ENCODE assay signal across 1 fruit fly cellular context in genomic region chrX:17636001-17636400, dm6.
A peak's percentile ranks its signal among the peaks of the same experiment; 100 is the strongest.
TF ChIP-seq lines count a peak whose summit lies in the region.

TSS of gene CG8289 (minus strand) at chrX:17636044.
TSS of gene CG5800 (plus strand) at chrX:17636281.

TF ChIP-seq in whole organism, embryonic, 481 proteins besides CTCF, POLR2A, EP300 and RAD21 (continued from another document and continues in another):
- TF ChIP-seq pzg (GFP tag; optimal IDR thresholded peaks at IDR 0.05; lab: Kevin White, UChicago), result peak; percentile 49
- no peak for TF ChIP-seq fd3F (GFP tag; optimal IDR thresholded peaks at IDR 0.05; lab: Kevin White, UChicago)
- TF ChIP-seq ttk (GFP tag; IDR thresholded peaks at IDR 0.05; lab: Robert Waterston, UW), result no peak
- TF ChIP-seq CG4854 (GFP tag; optimal IDR thresholded peaks at IDR 0.05; lab: Kevin White, UChicago), result no peak
- TF ChIP-seq fd64A (GFP tag; optimal IDR thresholded peaks at IDR 0.05; lab: Kevin White, UChicago), result no peak
- no peak for TF ChIP-seq CG7556 (GFP tag; optimal IDR thresholded peaks at IDR 0.05; lab: Kevin White, UChicago)
- TF ChIP-seq CG17361 (GFP tag; IDR thresholded peaks at IDR 0.05; lab: Robert Waterston, UW), result no peak
- TF ChIP-seq CG10147 (GFP tag; optimal IDR thresholded peaks at IDR 0.05; lab: Kevin White, UChicago), result peak; percentile 29
- TF ChIP-seq gem (tag; optimal IDR thresholded peaks at IDR 0.05; lab: Kevin White, UChicago), result no peak
- TF ChIP-seq CG43689 (GFP tag; IDR thresholded peaks at IDR 0.05; lab: Robert Waterston, UW), result no peak
- peak in 1 of 2 experiments; percentile 2 for TF ChIP-seq dpn (GFP tag; optimal IDR thresholded peaks at IDR 0.05; lab: Kevin White, UChicago)
- peak; percentile 32 for TF ChIP-seq Fer1 (GFP tag; optimal IDR thresholded peaks at IDR 0.05; lab: Kevin White, UChicago)
- no peak for TF ChIP-seq disco-r (GFP tag; optimal IDR thresholded peaks at IDR 0.05; lab: Kevin White, UChicago)
- TF ChIP-seq vnd (GFP tag; IDR thresholded peaks at IDR 0.05; lab: Robert Waterston, UW; ENCODE audit: partially characterized antibody), result peak; percentile 54
- TF ChIP-seq ERR (GFP tag; optimal IDR thresholded peaks at IDR 0.05; lab: Kevin White, UChicago), result no peak
- no peak for TF ChIP-seq Drgx (GFP tag; IDR thresholded peaks at IDR 0.05; lab: Robert Waterston, UW)
- TF ChIP-seq CG13424 (tag; optimal IDR thresholded peaks at IDR 0.05; lab: Kevin White, UChicago), result peak; percentile 26
- peak; percentile 69 for TF ChIP-seq CG34224 (GFP tag; IDR thresholded peaks at IDR 0.05; lab: Robert Waterston, UW; ENCODE audit: partially characterized antibody)
- no peak for TF ChIP-seq dati (GFP tag; IDR thresholded peaks at IDR 0.05; lab: Robert Waterston, UW)
- no peak for TF ChIP-seq Myb (GFP tag; optimal IDR thresholded peaks at IDR 0.05; lab: Kevin White, UChicago)
- no peak for TF ChIP-seq lab (GFP tag; optimal IDR thresholded peaks at IDR 0.05; lab: Kevin White, UChicago)
- TF ChIP-seq CG4617 (GFP tag; optimal IDR thresholded peaks at IDR 0.05; lab: Kevin White, UChicago; ENCODE audit: borderline replicate concordance), result peak; percentile 2
- TF ChIP-seq Hr3 (GFP tag; optimal IDR thresholded peaks at IDR 0.05; lab: Kevin White, UChicago), result no peak
- TF ChIP-seq bab2 (GFP tag; optimal IDR thresholded peaks at IDR 0.05; lab: Kevin White, UChicago), result no peak
- no peak for TF ChIP-seq HHEX (GFP tag; optimal IDR thresholded peaks at IDR 0.05; lab: Kevin White, UChicago)
- no peak for TF ChIP-seq fd96Cb (tag; optimal IDR thresholded peaks at IDR 0.05; lab: Kevin White, UChicago)
- TF ChIP-seq caup (GFP tag; optimal IDR thresholded peaks at IDR 0.05; lab: Kevin White, UChicago; ENCODE audit: severe bottlenecking), result no peak
- TF ChIP-seq toy (GFP tag; IDR thresholded peaks at IDR 0.05; lab: Robert Waterston, UW), result no peak
- no peak for TF ChIP-seq zfh2 (GFP tag; optimal IDR thresholded peaks at IDR 0.05; lab: Kevin White, UChicago)
- TF ChIP-seq Ptx1 (GFP tag; IDR thresholded peaks at IDR 0.05; lab: Robert Waterston, UW), result 0 out of 2 replicates have a peak, but pooled peaks have one; percentile 15
- no peak for TF ChIP-seq NK7.1 (GFP tag; optimal IDR thresholded peaks at IDR 0.05; lab: Kevin White, UChicago)
- no peak for TF ChIP-seq p53 (GFP tag; optimal IDR thresholded peaks at IDR 0.05; lab: Kevin White, UChicago)
- TF ChIP-seq dimm (GFP tag; IDR thresholded peaks at IDR 0.05; lab: Robert Waterston, UW), result no peak
- no peak for TF ChIP-seq eve (GFP tag; optimal IDR thresholded peaks at IDR 0.05; lab: Kevin White, UChicago)
- TF ChIP-seq pan (optimal IDR thresholded peaks at IDR 0.05; lab: Kevin White, UChicago), result no peak
- TF ChIP-seq pan (GFP tag; optimal IDR thresholded peaks at IDR 0.05 in 1 of 2, IDR thresholded peaks at IDR 0.05 in 1 of 2), result no peak
- TF ChIP-seq CG10979 (tag; optimal IDR thresholded peaks at IDR 0.05; lab: Kevin White, UChicago), result peak; percentile 19
- TF ChIP-seq sug (tag; optimal IDR thresholded peaks at IDR 0.05; lab: Kevin White, UChicago), result no peak
- no peak for TF ChIP-seq CG31441 (GFP tag; IDR thresholded peaks at IDR 0.05; lab: Robert Waterston, UW)
- TF ChIP-seq crc (GFP tag; optimal IDR thresholded peaks at IDR 0.05; lab: Kevin White, UChicago), result no peak
- TF ChIP-seq CG12391 (tag; optimal IDR thresholded peaks at IDR 0.05; lab: Kevin White, UChicago), result peak; percentile 71
- no peak for TF ChIP-seq usp (GFP tag; optimal IDR thresholded peaks at IDR 0.05; lab: Kevin White, UChicago)
- TF ChIP-seq esg (GFP tag; conservative IDR thresholded peaks at IDR 0.05; lab: Robert Waterston, UW), result no peak
- TF ChIP-seq Oli (tag; optimal IDR thresholded peaks at IDR 0.05; lab: Kevin White, UChicago), result no peak
- peak; percentile 49; the same call in 1 of the 3 replicates for TF ChIP-seq CG6791 (GFP tag; IDR thresholded peaks at IDR 0.05; lab: Robert Waterston, UW; ENCODE audit: partially characterized antibody)
- peak; percentile 13 for TF ChIP-seq NfI (GFP tag; optimal IDR thresholded peaks at IDR 0.05; lab: Kevin White, UChicago)
- TF ChIP-seq Ssrp (tag; optimal IDR thresholded peaks at IDR 0.05; lab: Kevin White, UChicago), result no peak
- no peak for TF ChIP-seq cad (GFP tag; optimal IDR thresholded peaks at IDR 0.05; lab: Kevin White, UChicago)
- peak; percentile 83 for TF ChIP-seq CG13287 (GFP tag; IDR thresholded peaks at IDR 0.05; lab: Robert Waterston, UW; ENCODE audit: partially characterized antibody)
- no peak for TF ChIP-seq fru (optimal IDR thresholded peaks at IDR 0.05; lab: Kevin White, UChicago)
- no peak for TF ChIP-seq ab (GFP tag; optimal IDR thresholded peaks at IDR 0.05; lab: Kevin White, UChicago)
- TF ChIP-seq CG14710 (tag; optimal IDR thresholded peaks at IDR 0.05; lab: Kevin White, UChicago), result peak; percentile 79
- peak; percentile 65 for TF ChIP-seq CG12659 (GFP tag; optimal IDR thresholded peaks at IDR 0.05; lab: Kevin White, UChicago)
- TF ChIP-seq crol (GFP tag; IDR thresholded peaks at IDR 0.05; lab: Robert Waterston, UW), result no peak
- TF ChIP-seq Gsc (GFP tag; IDR thresholded peaks at IDR 0.05; lab: Robert Waterston, UW), result no peak
- no peak for TF ChIP-seq hkb (optimal IDR thresholded peaks at IDR 0.05; lab: Kevin White, UChicago)
- TF ChIP-seq hkb (GFP tag; IDR thresholded peaks at IDR 0.05; lab: Robert Waterston, UW), result no peak
- TF ChIP-seq B-H1 (GFP tag; IDR thresholded peaks at IDR 0.05; lab: Robert Waterston, UW), result no peak
- TF ChIP-seq bcd (GFP tag; optimal IDR thresholded peaks at IDR 0.05; lab: Kevin White, UChicago), result no peak
- no peak for TF ChIP-seq CG5180 (GFP tag; optimal IDR thresholded peaks at IDR 0.05; lab: Kevin White, UChicago)
- TF ChIP-seq tna (GFP tag; IDR thresholded peaks at IDR 0.05; lab: Robert Waterston, UW; ENCODE audit: partially characterized antibody), result no peak
- no peak for TF ChIP-seq Hr78 (GFP tag; optimal IDR thresholded peaks at IDR 0.05; lab: Kevin White, UChicago)
- no peak for TF ChIP-seq odd (GFP tag; optimal IDR thresholded peaks at IDR 0.05; lab: Kevin White, UChicago)
- no peak for TF ChIP-seq CG18619 (GFP tag; optimal IDR thresholded peaks at IDR 0.05; lab: Kevin White, UChicago)
- TF ChIP-seq Scr (GFP tag; IDR thresholded peaks at IDR 0.05; lab: Robert Waterston, UW; ENCODE audit: partially characterized antibody), result peak; percentile 69
- no peak for TF ChIP-seq CG7987 (GFP tag; optimal IDR thresholded peaks at IDR 0.05; lab: Kevin White, UChicago)
- peak; percentile 59 for TF ChIP-seq sna (GFP tag; IDR thresholded peaks at IDR 0.05; lab: Robert Waterston, UW; ENCODE audit: partially characterized antibody)
- TF ChIP-seq Dip2 (GFP tag; IDR thresholded peaks at IDR 0.05; lab: Robert Waterston, UW), result no peak
- TF ChIP-seq CG17802 (tag; optimal IDR thresholded peaks at IDR 0.05; lab: Kevin White, UChicago), result no peak
- no peak for TF ChIP-seq CG8924 (tag; optimal IDR thresholded peaks at IDR 0.05; lab: Kevin White, UChicago)
- TF ChIP-seq CG2120 (GFP tag; optimal IDR thresholded peaks at IDR 0.05; lab: Kevin White, UChicago), result peak; percentile 10
- no peak for TF ChIP-seq kah (GFP tag; optimal IDR thresholded peaks at IDR 0.05; lab: Kevin White, UChicago)
- TF ChIP-seq CG15011 (GFP tag; optimal IDR thresholded peaks at IDR 0.05; lab: Kevin White, UChicago), result no peak
- no peak for TF ChIP-seq tio (GFP tag; optimal IDR thresholded peaks at IDR 0.05; lab: Kevin White, UChicago)
- TF ChIP-seq Dref (GFP tag; IDR thresholded peaks at IDR 0.05; lab: Robert Waterston, UW), result peak; percentile 67
- no peak for TF ChIP-seq CG9215 (GFP tag; IDR thresholded peaks at IDR 0.05; lab: Robert Waterston, UW)
- TF ChIP-seq dan (GFP tag; IDR thresholded peaks at IDR 0.05; lab: Robert Waterston, UW), result no peak
- no peak for TF ChIP-seq nerfin-1 (tag; optimal IDR thresholded peaks at IDR 0.05; lab: Kevin White, UChicago)
- TF ChIP-seq CG10565 (GFP tag; optimal IDR thresholded peaks at IDR 0.05; lab: Kevin White, UChicago), result no peak
- no peak for TF ChIP-seq btn (GFP tag; optimal IDR thresholded peaks at IDR 0.05; lab: Kevin White, UChicago)
- TF ChIP-seq Max (GFP tag; optimal IDR thresholded peaks at IDR 0.05; lab: Kevin White, UChicago), result peak; percentile 34
- no peak for TF ChIP-seq zen (tag; optimal IDR thresholded peaks at IDR 0.05; lab: Kevin White, UChicago)
- no peak for TF ChIP-seq so (GFP tag; IDR thresholded peaks at IDR 0.05; lab: Robert Waterston, UW)
- TF ChIP-seq sens-2 (GFP tag; IDR thresholded peaks at IDR 0.05; lab: Robert Waterston, UW), result no peak
- no peak for TF ChIP-seq Abd-B (GFP tag; optimal IDR thresholded peaks at IDR 0.05; lab: Kevin White, UChicago)
- no peak for TF ChIP-seq CG9727 (GFP tag; optimal IDR thresholded peaks at IDR 0.05; lab: Kevin White, UChicago)
- TF ChIP-seq PHDP (tag; optimal IDR thresholded peaks at IDR 0.05; lab: Kevin White, UChicago), result no peak
- TF ChIP-seq sc (optimal IDR thresholded peaks at IDR 0.05; lab: Kevin White, UChicago), result no peak
- TF ChIP-seq sc (GFP tag; optimal IDR thresholded peaks at IDR 0.05; lab: Kevin White, UChicago), result no peak
- TF ChIP-seq CG10431 (GFP tag; optimal IDR thresholded peaks at IDR 0.05; lab: Kevin White, UChicago), result no peak
- TF ChIP-seq wek (GFP tag; optimal IDR thresholded peaks at IDR 0.05; lab: Kevin White, UChicago), result no peak
- TF ChIP-seq CG14965 (GFP tag; optimal IDR thresholded peaks at IDR 0.05; lab: Kevin White, UChicago; ENCODE audit: borderline replicate concordance), result no peak
- no peak for TF ChIP-seq Nf-YC (tag; optimal IDR thresholded peaks at IDR 0.05; lab: Kevin White, UChicago)
- no peak for TF ChIP-seq sr (GFP tag; IDR thresholded peaks at IDR 0.05; lab: Robert Waterston, UW)
- no peak for TF ChIP-seq aop (GFP tag; IDR thresholded peaks at IDR 0.05; lab: Robert Waterston, UW)
- TF ChIP-seq stwl (tag; optimal IDR thresholded peaks at IDR 0.05; lab: Kevin White, UChicago), result peak; percentile 38
- TF ChIP-seq twi (tag; optimal IDR thresholded peaks at IDR 0.05; lab: Kevin White, UChicago), result no peak
- peak; percentile 39 for TF ChIP-seq CG30020 (tag; optimal IDR thresholded peaks at IDR 0.05; lab: Kevin White, UChicago)
- TF ChIP-seq MBD-R2 (GFP tag; IDR thresholded peaks at IDR 0.05; lab: Robert Waterston, UW), result peak; percentile 64
- TF ChIP-seq CG18476 (GFP tag; optimal IDR thresholded peaks at IDR 0.05; lab: Kevin White, UChicago), result no peak
- no peak for TF ChIP-seq MTF-1 (GFP tag; optimal IDR thresholded peaks at IDR 0.05; lab: Kevin White, UChicago; ENCODE audit: borderline replicate concordance)
- no peak for TF ChIP-seq CG33213 (GFP tag; optimal IDR thresholded peaks at IDR 0.05; lab: Kevin White, UChicago)
- TF ChIP-seq NFAT (GFP tag; IDR thresholded peaks at IDR 0.05; lab: Robert Waterston, UW), result no peak
- no peak for TF ChIP-seq tap (tag; optimal IDR thresholded peaks at IDR 0.05; lab: Kevin White, UChicago)
- no peak for TF ChIP-seq cato (GFP tag; optimal IDR thresholded peaks at IDR 0.05; lab: Kevin White, UChicago; ENCODE audit: borderline replicate concordance)
- no peak for TF ChIP-seq CG11093 (GFP tag; IDR thresholded peaks at IDR 0.05; lab: Robert Waterston, UW)
- TF ChIP-seq CG15514 (GFP tag; optimal IDR thresholded peaks at IDR 0.05; lab: Kevin White, UChicago), result no peak
- no peak for TF ChIP-seq CG1603 (tag; optimal IDR thresholded peaks at IDR 0.05; lab: Kevin White, UChicago)
- TF ChIP-seq CG10654 (GFP tag; optimal IDR thresholded peaks at IDR 0.05; lab: Kevin White, UChicago), result no peak
- TF ChIP-seq hbn (GFP tag; IDR thresholded peaks at IDR 0.05; lab: Robert Waterston, UW; ENCODE audit: partially characterized antibody), result peak; percentile 41; the same call in 1 of the 2 replicates
- TF ChIP-seq CG11696 (GFP tag; IDR thresholded peaks at IDR 0.05; lab: Robert Waterston, UW), result no peak
- no peak for TF ChIP-seq Asciz (GFP tag; optimal IDR thresholded peaks at IDR 0.05; lab: Kevin White, UChicago)
- TF ChIP-seq CG8290 (GFP tag; optimal IDR thresholded peaks at IDR 0.05; lab: Kevin White, UChicago), result no peak
- no peak for TF ChIP-seq CG8290 (tag; optimal IDR thresholded peaks at IDR 0.05; lab: Kevin White, UChicago)
- peak; percentile 28 for TF ChIP-seq B-H2 (GFP tag; optimal IDR thresholded peaks at IDR 0.05; lab: Kevin White, UChicago)
- TF ChIP-seq NC2α (GFP tag; optimal IDR thresholded peaks at IDR 0.05; lab: Kevin White, UChicago), result no peak
- peak; percentile 56 for TF ChIP-seq dm (GFP tag; optimal IDR thresholded peaks at IDR 0.05; lab: Kevin White, UChicago)
- TF ChIP-seq jumu (GFP tag; optimal IDR thresholded peaks at IDR 0.05; lab: Kevin White, UChicago), result no peak
- TF ChIP-seq CG33557 (GFP tag; optimal IDR thresholded peaks at IDR 0.05; lab: Kevin White, UChicago), result peak; percentile 20
- TF ChIP-seq bbx (GFP tag; IDR thresholded peaks at IDR 0.05; lab: Robert Waterston, UW; ENCODE audit: partially characterized antibody), result peak; percentile 69
- no peak for TF ChIP-seq CG2202 (tag; optimal IDR thresholded peaks at IDR 0.05; lab: Kevin White, UChicago)
- TF ChIP-seq Fer2 (tag; optimal IDR thresholded peaks at IDR 0.05; lab: Kevin White, UChicago), result no peak
- TF ChIP-seq CG7839 (tag; optimal IDR thresholded peaks at IDR 0.05; lab: Kevin White, UChicago), result no peak
- no peak for TF ChIP-seq ci (GFP tag; IDR thresholded peaks at IDR 0.05; lab: Robert Waterston, UW)
- no peak for TF ChIP-seq CG15601 (tag; optimal IDR thresholded peaks at IDR 0.05; lab: Kevin White, UChicago)
- TF ChIP-seq gcm (GFP tag; optimal IDR thresholded peaks at IDR 0.05; lab: Kevin White, UChicago), result no peak
- TF ChIP-seq CG3838 (GFP tag; optimal IDR thresholded peaks at IDR 0.05; lab: Kevin White, UChicago), result no peak
- TF ChIP-seq Kr (GFP tag; optimal IDR thresholded peaks at IDR 0.05; lab: Kevin White, UChicago), result no peak
- no peak for TF ChIP-seq sima (GFP tag; optimal IDR thresholded peaks at IDR 0.05; lab: Kevin White, UChicago)
- TF ChIP-seq CG3847 (GFP tag; IDR thresholded peaks at IDR 0.05; lab: Robert Waterston, UW), result no peak
- no peak for TF ChIP-seq E2f1 (GFP tag; IDR thresholded peaks at IDR 0.05; lab: Robert Waterston, UW)
- no peak for TF ChIP-seq yki (optimal IDR thresholded peaks at IDR 0.05; lab: Kevin White, UChicago)
- no peak for TF ChIP-seq seq (GFP tag; IDR thresholded peaks at IDR 0.05; lab: Robert Waterston, UW)
- no peak for TF ChIP-seq CG1024 (GFP tag; IDR thresholded peaks at IDR 0.05; lab: Robert Waterston, UW)
- TF ChIP-seq CG10543 (GFP tag; optimal IDR thresholded peaks at IDR 0.05; lab: Kevin White, UChicago), result peak; percentile 5
- TF ChIP-seq Dip3 (GFP tag; optimal IDR thresholded peaks at IDR 0.05; lab: Kevin White, UChicago), result no peak
- no peak for TF ChIP-seq Vsx1 (GFP tag; optimal IDR thresholded peaks at IDR 0.05; lab: Kevin White, UChicago)
